ENCODE assay signal across 3 worm cellular contexts in the genomic region with DNA sequence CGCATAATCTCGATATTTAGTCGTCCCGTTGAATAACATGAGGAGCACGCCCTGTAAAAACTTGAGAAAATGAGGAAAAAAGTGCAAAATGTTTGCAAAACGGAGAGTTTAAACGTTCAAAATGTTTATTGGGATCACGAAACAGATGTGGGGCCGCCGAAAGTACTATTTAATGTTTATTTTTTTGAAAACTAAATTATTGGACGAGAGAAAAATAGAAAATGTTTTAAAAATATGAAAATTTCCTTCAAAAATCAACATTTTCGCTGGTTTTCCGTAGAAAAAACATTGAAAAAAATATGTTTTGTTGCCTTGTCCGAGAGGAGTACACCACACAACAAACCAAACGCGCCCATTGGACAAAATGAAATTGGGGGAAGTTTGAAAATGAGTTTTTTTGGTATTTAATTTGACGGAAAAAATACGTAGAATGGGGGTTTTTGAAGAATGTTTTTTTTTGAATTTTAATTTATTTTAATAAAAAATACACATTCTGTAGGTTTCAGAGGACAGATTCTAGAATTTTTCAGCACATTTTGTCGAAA.
A peak's percentile ranks its signal among the peaks of the same experiment; 100 is the strongest.
TF ChIP-seq lines count a peak whose summit lies in the region.

Gene sqv-6 (minus strand): TSS at position 51 of the 545 bp plus-strand sequence.

TF ChIP-seq in whole organism, L1 larva, 84 proteins besides CTCF, POLR2A, EP300 and RAD21 (continued from another document and continues in another):
- no peak for TF ChIP-seq aha-1 (tag; optimal IDR thresholded peaks at IDR 0.05; lab: Kevin White, UChicago)
- TF ChIP-seq vab-15 (tag; optimal IDR thresholded peaks at IDR 0.05; lab: Kevin White, UChicago), result no peak
- no peak for TF ChIP-seq sup-37 (GFP tag; optimal IDR thresholded peaks at IDR 0.05; lab: Kevin White, UChicago)
- no peak for TF ChIP-seq C04F5.9 (tag; optimal IDR thresholded peaks at IDR 0.05; lab: Kevin White, UChicago)
- TF ChIP-seq fos-1 (tag; optimal IDR thresholded peaks at IDR 0.05; lab: Kevin White, UChicago), result peak; percentile 7
- TF ChIP-seq pqm-1 (tag; optimal IDR thresholded peaks at IDR 0.05; lab: Kevin White, UChicago), result no peak
- TF ChIP-seq blmp-1 (tag; optimal IDR thresholded peaks at IDR 0.05; lab: Kevin White, UChicago), result peak; percentile 50
- TF ChIP-seq tlp-1 (tag; optimal IDR thresholded peaks at IDR 0.05; lab: Kevin White, UChicago), result no peak
- TF ChIP-seq fkh-10 (GFP tag; optimal IDR thresholded peaks at IDR 0.05; lab: Kevin White, UChicago), result no peak
- peak; percentile 33 for TF ChIP-seq lin-15B (tag; optimal IDR thresholded peaks at IDR 0.05; lab: Kevin White, UChicago)
- no peak for TF ChIP-seq sox-4 (tag; optimal IDR thresholded peaks at IDR 0.05; lab: Kevin White, UChicago)
- no peak for TF ChIP-seq C34B4.2 (tag; optimal IDR thresholded peaks at IDR 0.05; lab: Kevin White, UChicago)
- no peak for TF ChIP-seq mep-1 (tag; optimal IDR thresholded peaks at IDR 0.05; lab: Kevin White, UChicago)
- peak; percentile 15 for TF ChIP-seq lin-13 (GFP tag; optimal IDR thresholded peaks at IDR 0.05; lab: Kevin White, UChicago)
- no peak for TF ChIP-seq F16B12.6 (tag; optimal IDR thresholded peaks at IDR 0.05; lab: Kevin White, UChicago)
- no peak for TF ChIP-seq ztf-11 (tag; optimal IDR thresholded peaks at IDR 0.05; lab: Kevin White, UChicago)
- no peak for TF ChIP-seq fkh-4 (tag; optimal IDR thresholded peaks at IDR 0.05; lab: Kevin White, UChicago; ENCODE audit: borderline replicate concordance)
- no peak for TF ChIP-seq ceh-63 (GFP tag; optimal IDR thresholded peaks at IDR 0.05; lab: Kevin White, UChicago)
- TF ChIP-seq irx-1 (tag; optimal IDR thresholded peaks at IDR 0.05; lab: Kevin White, UChicago), result no peak
- TF ChIP-seq sptf-1 (tag; optimal IDR thresholded peaks at IDR 0.05; lab: Kevin White, UChicago), result no peak
- no peak for TF ChIP-seq unc-30 (tag; optimal IDR thresholded peaks at IDR 0.05; lab: Kevin White, UChicago)
- TF ChIP-seq zag-1 (tag; optimal IDR thresholded peaks at IDR 0.05; lab: Kevin White, UChicago), result no peak
- TF ChIP-seq nhr-71 (tag; optimal IDR thresholded peaks at IDR 0.05; lab: Kevin White, UChicago), result no peak
- TF ChIP-seq zip-4 (GFP tag; optimal IDR thresholded peaks at IDR 0.05; lab: Kevin White, UChicago), result no peak
- TF ChIP-seq aly-2 (tag; optimal IDR thresholded peaks at IDR 0.05; lab: Kevin White, UChicago), result no peak
- TF ChIP-seq nhr-90 (tag; optimal IDR thresholded peaks at IDR 0.05; lab: Kevin White, UChicago; ENCODE audit: poor library complexity), result no peak
- peak; percentile 67 for TF ChIP-seq C16A3.4 (tag; optimal IDR thresholded peaks at IDR 0.05; lab: Kevin White, UChicago)
- TF ChIP-seq jun-1 (tag; optimal IDR thresholded peaks at IDR 0.05; lab: Kevin White, UChicago), result no peak
- no peak for TF ChIP-seq nhr-237 (tag; optimal IDR thresholded peaks at IDR 0.05; lab: Kevin White, UChicago)
- TF ChIP-seq rnt-1 (tag; optimal IDR thresholded peaks at IDR 0.05; lab: Kevin White, UChicago), result no peak
- no peak for TF ChIP-seq lir-3 (tag; optimal IDR thresholded peaks at IDR 0.05; lab: Kevin White, UChicago; ENCODE audit: poor library complexity)
- TF ChIP-seq unc-130 (tag; optimal IDR thresholded peaks at IDR 0.05; lab: Kevin White, UChicago), result no peak
- no peak for TF ChIP-seq ama-1 (optimal IDR thresholded peaks at IDR 0.05; lab: Kevin White, UChicago)
- TF ChIP-seq mab-9 (GFP tag; IDR thresholded peaks at IDR 0.05; lab: Robert Waterston, UW), result no peak
- TF ChIP-seq hpl-2 (GFP tag; optimal IDR thresholded peaks at IDR 0.05; lab: Kevin White, UChicago), result no peak
- TF ChIP-seq nhr-84 (tag; optimal IDR thresholded peaks at IDR 0.05; lab: Kevin White, UChicago), result no peak
- TF ChIP-seq nhr-76 (tag; optimal IDR thresholded peaks at IDR 0.05; lab: Kevin White, UChicago), result no peak
- TF ChIP-seq dsc-1 (tag; optimal IDR thresholded peaks at IDR 0.05; lab: Kevin White, UChicago), result peak; percentile 18
- no peak for TF ChIP-seq ceh-90 (tag; optimal IDR thresholded peaks at IDR 0.05; lab: Kevin White, UChicago)
- no peak for TF ChIP-seq egl-27 (tag; optimal IDR thresholded peaks at IDR 0.05; lab: Kevin White, UChicago)
- TF ChIP-seq elt-3 (tag; optimal IDR thresholded peaks at IDR 0.05; lab: Kevin White, UChicago), result peak in 1 of 6 experiments; percentile 62
- TF ChIP-seq hlh-4 (tag; optimal IDR thresholded peaks at IDR 0.05; lab: Kevin White, UChicago), result no peak
- TF ChIP-seq ceh-88 (GFP tag; IDR thresholded peaks at IDR 0.05; lab: Robert Waterston, UW), result no peak
- no peak for TF ChIP-seq ceh-8 (GFP tag; optimal IDR thresholded peaks at IDR 0.05; lab: Kevin White, UChicago)

TF ChIP-seq in whole organism, L3 larva, 47 proteins besides CTCF, POLR2A, EP300 and RAD21 (continued from another document):
- TF ChIP-seq eor-1 (tag; optimal IDR thresholded peaks at IDR 0.05; lab: Kevin White, UChicago) (no peak), lin-39 (tag; optimal IDR thresholded peaks at IDR 0.05; lab: Kevin White, UChicago) (peak; percentile 49), mdl-1 (tag; optimal IDR thresholded peaks at IDR 0.05; lab: Kevin White, UChicago) (no peak)

TF ChIP-seq in whole organism, L4 larva, 104 proteins besides CTCF, POLR2A, EP300 and RAD21 (continued from another document):
- no peak for TF ChIP-seq daf-16 (GFP tag; optimal IDR thresholded peaks at IDR 0.05; lab: Kevin White, UChicago)
- peak; percentile 42 for TF ChIP-seq daf-16 (tag; optimal IDR thresholded peaks at IDR 0.05; lab: Kevin White, UChicago)
- TF ChIP-seq lin-29 (GFP tag; IDR thresholded peaks at IDR 0.05; lab: Robert Waterston, UW), result no peak
- no peak for TF ChIP-seq saeg-2 (GFP tag; IDR thresholded peaks at IDR 0.05; lab: Robert Waterston, UW)
- no peak for TF ChIP-seq spr-1 (tag; optimal IDR thresholded peaks at IDR 0.05; lab: Kevin White, UChicago)
